Worm (Caenorhabditis elegans) whole organism, late embryonic: Measurements from ENCODE around the gene dac-1.

Experiments used
- C08G9.2 ChIP-seq: sonication (generic microtip); optimal IDR thresholded peaks from 2 replicates; lab custom pipeline; 2016; ENCODE audit warnings: mild to moderate bottlenecking, missing genetic modification characterization, moderate library complexity, missing compliant biosample characterization
- F13H6.1 ChIP-seq: sonication (generic microtip); optimal IDR thresholded peaks from 2 replicates; lab custom pipeline; 2016; ENCODE audit warnings: missing genetic modification characterization, missing compliant biosample characterization
- K02D7.2 ChIP-seq: sonication (generic microtip); optimal IDR thresholded peaks from 2 replicates; lab custom pipeline; 2017; ENCODE audit warnings: mild to moderate bottlenecking, missing genetic modification characterization, missing compliant biosample characterization
- K09A11.1 ChIP-seq: sonication (generic microtip); optimal IDR thresholded peaks from 2 replicates; lab custom pipeline; 2017; ENCODE audit warnings: antibody characterized with exemption, mild to moderate bottlenecking, missing genetic modification characterization, missing compliant biosample characterization; ENCODE audit not compliant: insufficient read depth
- Y22D7AL.16 ChIP-seq: sonication (generic microtip); optimal IDR thresholded peaks from 2 replicates; lab custom pipeline; 2016; ENCODE audit warnings: missing genetic modification characterization, missing compliant biosample characterization
- ahr-1 ChIP-seq: sonication (generic microtip); optimal IDR thresholded peaks from 2 replicates; lab custom pipeline; 2016; ENCODE audit warnings: missing genetic modification characterization, missing compliant biosample characterization
- ama-1 ChIP-seq: fragments of 150-350 bp; optimal IDR thresholded peaks from 2 replicates; lab custom pipeline; 2014
- ceh-14 ChIP-seq: sonication (generic microtip); optimal IDR thresholded peaks from 2 replicates; lab custom pipeline; 2016; ENCODE audit warnings: missing genotype, missing genetic modification characterization, missing compliant biosample characterization
- ceh-19 ChIP-seq: fragments of 200-800 bp; sonication (Bioruptor generic); optimal IDR thresholded peaks from 2 replicates; lab custom pipeline; 2018; ENCODE audit warnings: mild to moderate bottlenecking, missing genetic modification characterization, missing compliant biosample characterization
- ceh-2 ChIP-seq: sonication (generic microtip); optimal IDR thresholded peaks from 2 replicates; lab custom pipeline; 2016; ENCODE audit warnings: missing genotype, missing genetic modification characterization, missing compliant biosample characterization
- ceh-24 ChIP-seq: sonication (generic microtip); optimal IDR thresholded peaks from 2 replicates; lab custom pipeline; 2016; ENCODE audit warnings: mild to moderate bottlenecking, missing genetic modification characterization, missing compliant biosample characterization
- ceh-30 ChIP-seq: fragments of 150-350 bp; optimal IDR thresholded peaks from 2 replicates; lab custom pipeline; 2014; ENCODE audit warnings: missing biosample characterization, missing genetic modification characterization
- ceh-31 ChIP-seq: sonication (generic microtip); optimal IDR thresholded peaks from 2 replicates; lab custom pipeline; 2016; ENCODE audit warnings: missing genetic modification characterization, missing compliant biosample characterization
- ceh-45 ChIP-seq: fragments of 200-800 bp; sonication (Bioruptor generic); IDR thresholded peaks from 2 replicates; pipeline ENCODE4 v1.3.6; 2022; ENCODE audit warnings: missing genetic modification reagents, missing genetic modification characterization, missing compliant biosample characterization
- ceh-48 ChIP-seq: sonication (generic microtip); optimal IDR thresholded peaks from 2 replicates; lab custom pipeline; 2016; ENCODE audit warnings: missing genetic modification characterization, inconsistent platforms, missing compliant biosample characterization
- ceh-6 ChIP-seq: fragments of 200-800 bp; sonication (Bioruptor generic); optimal IDR thresholded peaks from 2 replicates; lab custom pipeline; 2018; ENCODE audit warnings: mild to moderate bottlenecking, missing genetic modification characterization, missing compliant biosample characterization
- ceh-9 ChIP-seq: sonication (generic microtip); optimal IDR thresholded peaks from 2 replicates; lab custom pipeline; 2016; ENCODE audit warnings: mild to moderate bottlenecking, missing genetic modification characterization, inconsistent platforms, missing compliant biosample characterization
- che-1 ChIP-seq: sonication (generic microtip); optimal IDR thresholded peaks from 2 replicates; lab custom pipeline; 2016; ENCODE audit warnings: mild to moderate bottlenecking, missing genetic modification characterization, missing compliant biosample characterization
- dmd-4 ChIP-seq: sonication (generic microtip); optimal IDR thresholded peaks from 2 replicates; lab custom pipeline; 2016; ENCODE audit warnings: borderline replicate concordance, missing genetic modification characterization, missing compliant biosample characterization
- elt-2 ChIP-seq: sonication (generic microtip); optimal IDR thresholded peaks from 2 replicates; lab custom pipeline; 2016; ENCODE audit warnings: missing genetic modification reagents, missing genetic modification characterization, missing compliant biosample characterization
- ets-4 ChIP-seq: sonication (generic microtip); optimal IDR thresholded peaks from 2 replicates; lab custom pipeline; 2016; ENCODE audit warnings: missing genetic modification characterization, missing compliant biosample characterization
- fax-1 ChIP-seq: sonication (generic microtip); optimal IDR thresholded peaks from 2 replicates; lab custom pipeline; 2016; ENCODE audit warnings: missing genotype, missing genetic modification characterization, missing compliant biosample characterization
- fkh-10 ChIP-seq: fragments of 150-350 bp; optimal IDR thresholded peaks from 2 replicates; lab custom pipeline; 2014; ENCODE audit warnings: missing biosample characterization, missing genetic modification reagents, missing genetic modification characterization
- gmeb-2 ChIP-seq: sonication (generic microtip); optimal IDR thresholded peaks from 2 replicates; lab custom pipeline; 2016; ENCODE audit warnings: missing genetic modification characterization, inconsistent platforms, missing compliant biosample characterization
- hlh-13 ChIP-seq: fragments of 200-800 bp; sonication (Bioruptor generic); optimal IDR thresholded peaks from 2 replicates; lab custom pipeline; 2018; ENCODE audit warnings: mild to moderate bottlenecking, missing genetic modification characterization, missing compliant biosample characterization
- hlh-6 ChIP-seq: sonication (generic microtip); optimal IDR thresholded peaks from 2 replicates; lab custom pipeline; 2016; ENCODE audit warnings: missing genotype, missing genetic modification characterization, missing compliant biosample characterization
- madf-2 ChIP-seq: sonication (generic microtip); optimal IDR thresholded peaks from 2 replicates; lab custom pipeline; 2017; ENCODE audit warnings: missing genetic modification characterization, missing compliant biosample characterization
- mec-3 ChIP-seq: sonication (generic microtip); optimal IDR thresholded peaks from 2 replicates; lab custom pipeline; 2016; ENCODE audit warnings: borderline replicate concordance, missing genetic modification characterization, missing compliant biosample characterization
- nfya-1 ChIP-seq: sonication (generic microtip); optimal IDR thresholded peaks from 2 replicates; lab custom pipeline; 2017; ENCODE audit warnings: missing genetic modification characterization, mild to moderate bottlenecking, missing compliant biosample characterization, antibody characterized with exemption, moderate library complexity
- npax-4 ChIP-seq: sonication (generic microtip); optimal IDR thresholded peaks from 2 replicates; lab custom pipeline; 2016; ENCODE audit warnings: missing genetic modification characterization, missing compliant biosample characterization
- odd-2 ChIP-seq: sonication (generic microtip); optimal IDR thresholded peaks from 2 replicates; lab custom pipeline; 2017; ENCODE audit warnings: antibody characterized with exemption, mild to moderate bottlenecking, missing genetic modification characterization, missing compliant biosample characterization
- pax-1 ChIP-seq: fragments of 150-350 bp; optimal IDR thresholded peaks from 2 replicates; lab custom pipeline; 2014; ENCODE audit warnings: missing biosample characterization, missing genetic modification characterization
- pha-2 ChIP-seq: sonication (generic microtip); optimal IDR thresholded peaks from 2 replicates; lab custom pipeline; 2017; ENCODE audit warnings: mild to moderate bottlenecking, missing genetic modification characterization, missing compliant biosample characterization
- pqm-1 ChIP-seq: sonication (generic microtip); optimal IDR thresholded peaks from 2 replicates; lab custom pipeline; 2016; ENCODE audit warnings: missing genetic modification characterization, missing compliant biosample characterization
- ref-2 ChIP-seq: sonication (generic microtip); optimal IDR thresholded peaks from 2 replicates; lab custom pipeline; 2016; ENCODE audit warnings: missing genetic modification characterization, missing compliant biosample characterization
- rnt-1 ChIP-seq: sonication (generic microtip); optimal IDR thresholded peaks from 2 replicates; lab custom pipeline; 2016; ENCODE audit warnings: missing genetic modification characterization, missing compliant biosample characterization
- sdc-2 ChIP-seq: sonication (generic microtip); optimal IDR thresholded peaks from 2 replicates; lab custom pipeline; 2016; ENCODE audit warnings: missing genotype, missing genetic modification characterization, missing compliant biosample characterization
- sox-2 ChIP-seq: fragments of 200-800 bp; sonication (Bioruptor generic); IDR thresholded peaks from 2 replicates; pipeline ENCODE4 v1.3.6; 2022; ENCODE audit warnings: missing genetic modification reagents, missing genetic modification characterization, missing compliant biosample characterization
- sox-4 ChIP-seq: sonication (generic microtip); optimal IDR thresholded peaks from 2 replicates; lab custom pipeline; 2017; ENCODE audit warnings: mild to moderate bottlenecking, missing genetic modification characterization, inconsistent platforms, missing compliant biosample characterization
- tbx-7 ChIP-seq: sonication (generic microtip); optimal IDR thresholded peaks from 2 replicates; lab custom pipeline; 2016; ENCODE audit warnings: missing genotype, missing genetic modification characterization, missing compliant biosample characterization
- unc-3 ChIP-seq, 2 experiments: fragments of 200-800 bp in 1 of 2; sonication (Bioruptor generic) in 1 of 2; sonication (generic microtip) in 1 of 2; conservative IDR thresholded peaks in 1 of 2; optimal IDR thresholded peaks in 1 of 2; 2 replicates each; pipeline versions ENCODE4 v1.3.6 to Lab custom; 2016 to 2022; ENCODE audit warnings: missing compliant biosample characterization in 2 of 2, missing genetic modification characterization in 2 of 2, missing genetic modification reagents in 1 of 2
- unc-42 ChIP-seq: sonication (generic microtip); optimal IDR thresholded peaks from 2 replicates; lab custom pipeline; 2016; ENCODE audit warnings: missing genotype, missing genetic modification characterization, missing compliant biosample characterization
- unc-55 ChIP-seq: sonication (generic microtip); optimal IDR thresholded peaks from 2 replicates; lab custom pipeline; 2017; ENCODE audit warnings: missing biosample characterization, missing genetic modification reagents, missing genetic modification characterization
- ztf-16 ChIP-seq: sonication (generic microtip); optimal IDR thresholded peaks from 2 replicates; lab custom pipeline; 2017; ENCODE audit warnings: missing genetic modification characterization, missing compliant biosample characterization

The dac-1 gene

ce11 chrIII:833711-834442 is 17.9 kb downstream of the dac-1 start (continued):
- TF ChIP-seq unc-55 (peak; percentile 91), ceh-30 (tag; lab: Kevin White, UChicago) (no peak), ceh-31 (tag; lab: Kevin White, UChicago) (peak; percentile 87), C08G9.2 (tag; lab: Kevin White, UChicago) (no peak), pax-1 (peak; percentile 90), ahr-1 (tag; lab: Kevin White, UChicago) (no peak), ets-4 (tag; lab: Kevin White, UChicago) (peak; percentile 51), ceh-9 (tag; lab: Kevin White, UChicago) (no peak), ref-2 (peak; percentile 76), sox-4 (tag; lab: Kevin White, UChicago) (no peak), nfya-1 (tag; lab: Kevin White, UChicago) (peak; percentile 92), dmd-4 (no peak), hlh-6 (tag; lab: Kevin White, UChicago) (no peak), mec-3 (tag; lab: Kevin White, UChicago) (no peak), npax-4 (no peak), K09A11.1 (peak; percentile 65), ceh-24 (tag; lab: Kevin White, UChicago) (no peak), pqm-1 (peak; percentile 42), sdc-2 (peak; percentile 17)

ce11 chrIII:834443-834815 is 18.5 kb downstream of the dac-1 start:
- TF ChIP-seq ceh-19 (GFP tag; lab: Kevin White, UChicago) (no peak), ceh-45 (GFP tag; lab: Robert Waterston, UW) (0 out of 2 replicates have a peak, but pooled peaks have one; percentile 25)

- TF ChIP-seq rnt-1 (tag; lab: Kevin White, UChicago) (no peak), ceh-2 (no peak), ama-1 (lab: Kevin White, UChicago) (peak; percentile 54), fax-1 (tag; lab: Kevin White, UChicago) (no peak), ceh-24 (tag; lab: Kevin White, UChicago) (no peak), npax-4 (no peak)
These were observed 19.3 kb downstream of the dac-1 start for ce11 chrIII:835208-835607.

- peak; percentile 77 for TF ChIP-seq pha-2
- TF ChIP-seq rnt-1 (tag; lab: Kevin White, UChicago) = no peak
- TF ChIP-seq unc-3 (GFP tag; conservative IDR thresholded peaks at IDR 0.05; lab: Robert Waterston, UW) = peak; percentile 26; the same call in 1 of the 2 replicates
- no peak for TF ChIP-seq unc-3 (tag; optimal IDR thresholded peaks at IDR 0.05; lab: Kevin White, UChicago)
- TF ChIP-seq odd-2 (tag; lab: Kevin White, UChicago) = no peak
- peak; percentile 50 for TF ChIP-seq Y22D7AL.16
- TF ChIP-seq ceh-6 (GFP tag; lab: Kevin White, UChicago) = no peak
- peak; percentile 73 for TF ChIP-seq gmeb-2
- TF ChIP-seq madf-2 (tag; lab: Kevin White, UChicago) = peak; percentile 91
- TF ChIP-seq elt-2 (tag; lab: Kevin White, UChicago) = peak; percentile 9
- no peak for TF ChIP-seq tbx-7 (tag; lab: Kevin White, UChicago)
- TF ChIP-seq ahr-1 (tag; lab: Kevin White, UChicago) = no peak
- TF ChIP-seq nfya-1 (tag; lab: Kevin White, UChicago) = peak; percentile 67
- TF ChIP-seq fkh-10 = peak; percentile 28
- no peak for TF ChIP-seq hlh-13 (GFP tag; lab: Kevin White, UChicago)
- peak; percentile 38 for TF ChIP-seq ref-2
- TF ChIP-seq ceh-19 (GFP tag; lab: Kevin White, UChicago) = peak; percentile 32
- peak; percentile 70 for TF ChIP-seq sox-4 (tag; lab: Kevin White, UChicago)
- no peak; the same call in 1 of the 2 replicates for TF ChIP-seq sox-2 (GFP tag; lab: Robert Waterston, UW)
- peak; percentile 13 for TF ChIP-seq F13H6.1 (tag; lab: Kevin White, UChicago)
- TF ChIP-seq ceh-24 (tag; lab: Kevin White, UChicago) = peak; percentile 30
- peak; percentile 26 for TF ChIP-seq ceh-48 (tag; lab: Kevin White, UChicago)
- peak; percentile 52 for TF ChIP-seq K02D7.2 (tag; lab: Kevin White, UChicago)
- no peak for TF ChIP-seq ceh-14
- TF ChIP-seq unc-42 (tag; lab: Kevin White, UChicago) = no peak
- TF ChIP-seq mec-3 (tag; lab: Kevin White, UChicago) = no peak
- peak; percentile 35 for TF ChIP-seq ztf-16 (tag; lab: Kevin White, UChicago)
- peak; percentile 54 for TF ChIP-seq che-1 (tag; lab: Kevin White, UChicago)
- peak; percentile 95 for TF ChIP-seq ama-1 (lab: Kevin White, UChicago)
These were observed 19.9 kb downstream of the dac-1 start for ce11 chrIII:835713-836278.
